Comparison of ENCODE assay signal across 4 worm cellular contexts in the genomic region with DNA sequence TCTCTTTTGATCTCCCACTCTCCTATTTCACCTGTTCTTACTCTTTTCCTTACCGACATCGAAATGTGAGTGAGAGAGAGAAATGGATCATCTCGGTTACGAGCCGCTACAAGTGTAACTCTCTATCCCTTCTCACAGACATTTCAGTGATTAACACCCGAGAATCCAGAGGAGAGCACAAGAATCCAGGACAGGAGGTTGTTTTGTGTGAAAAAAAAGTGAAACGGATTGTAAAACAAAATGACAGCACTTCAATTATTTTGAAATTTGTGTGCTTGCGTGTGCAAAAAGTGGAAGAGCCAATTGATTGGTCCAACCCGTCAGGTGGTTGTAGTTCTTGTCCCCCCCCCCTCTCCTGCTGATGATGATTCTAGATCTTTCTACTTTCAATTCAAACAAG.
A peak's percentile ranks its signal among the peaks of the same experiment; 100 is the strongest.
TF ChIP-seq lines count a peak whose summit lies in the region.

No protein-coding gene starts in this region.

TF ChIP-seq in whole organism, L1 larva, 84 proteins besides CTCF, POLR2A, EP300 and RAD21 (continued from another document):
- peak; percentile 27 for TF ChIP-seq unc-130 (tag; optimal IDR thresholded peaks at IDR 0.05; lab: Kevin White, UChicago)
- TF ChIP-seq rnt-1 (tag; optimal IDR thresholded peaks at IDR 0.05; lab: Kevin White, UChicago): peak; percentile 75
- TF ChIP-seq lin-14 (GFP tag; optimal IDR thresholded peaks at IDR 0.05; lab: Kevin White, UChicago): peak; percentile 73
- peak; percentile 19 to 74 for TF ChIP-seq lsy-2 (tag; optimal IDR thresholded peaks at IDR 0.05; lab: Kevin White, UChicago)
- no peak for TF ChIP-seq efl-3 (GFP tag; optimal IDR thresholded peaks at IDR 0.05; lab: Kevin White, UChicago)
- TF ChIP-seq mab-9 (GFP tag; IDR thresholded peaks at IDR 0.05; lab: Robert Waterston, UW): no peak
- peak; percentile 53 for TF ChIP-seq nhr-19 (GFP tag; conservative IDR thresholded peaks at IDR 0.05; lab: Robert Waterston, UW)
- TF ChIP-seq grh-1 (GFP tag; IDR thresholded peaks at IDR 0.05; lab: Robert Waterston, UW): no peak
- no peak for TF ChIP-seq sup-37 (GFP tag; optimal IDR thresholded peaks at IDR 0.05; lab: Kevin White, UChicago)
- peak; percentile 14 for TF ChIP-seq C16A3.4 (tag; optimal IDR thresholded peaks at IDR 0.05; lab: Kevin White, UChicago)

TF ChIP-seq in whole organism, L2 larva, 48 proteins besides CTCF, POLR2A, EP300 and RAD21 (continued from another document):
- TF ChIP-seq ztf-11 (tag; optimal IDR thresholded peaks at IDR 0.05; lab: Kevin White, UChicago): no peak
- no peak for TF ChIP-seq nhr-12 (tag; optimal IDR thresholded peaks at IDR 0.05; lab: Kevin White, UChicago)
- TF ChIP-seq lsy-2 (tag; optimal IDR thresholded peaks at IDR 0.05; lab: Kevin White, UChicago): peak in 1 of 2 experiments; percentile 64
- TF ChIP-seq sma-9 (GFP tag; optimal IDR thresholded peaks at IDR 0.05; lab: Kevin White, UChicago): peak; percentile 13
- no peak for TF ChIP-seq sma-9 (tag; optimal IDR thresholded peaks at IDR 0.05; lab: Kevin White, UChicago)
- no peak for TF ChIP-seq alr-1 (tag; optimal IDR thresholded peaks at IDR 0.05; lab: Kevin White, UChicago)
- TF ChIP-seq R02D3.7 (tag; optimal IDR thresholded peaks at IDR 0.05; lab: Kevin White, UChicago): no peak
- TF ChIP-seq sem-4 (tag; optimal IDR thresholded peaks at IDR 0.05; lab: Kevin White, UChicago): no peak

TF ChIP-seq in whole organism, late embryonic, 69 proteins besides CTCF, POLR2A, EP300 and RAD21 (continued from another document):
- no peak for TF ChIP-seq F13H6.1 (tag; optimal IDR thresholded peaks at IDR 0.05; lab: Kevin White, UChicago)

TF ChIP-seq in whole organism, mixed stage, embryonic, 35 proteins besides CTCF, POLR2A, EP300 and RAD21 (continued from another document):
- no peak for TF ChIP-seq mep-1 (tag; optimal IDR thresholded peaks at IDR 0.05; lab: Kevin White, UChicago)
- TF ChIP-seq nhr-76 (tag; optimal IDR thresholded peaks at IDR 0.05; lab: Kevin White, UChicago): no peak
- TF ChIP-seq M03D4.4 (tag; optimal IDR thresholded peaks at IDR 0.05; lab: Kevin White, UChicago): no peak
- TF ChIP-seq unc-120 (tag; optimal IDR thresholded peaks at IDR 0.05; lab: Kevin White, UChicago; ENCODE audit: poor library complexity, severe bottlenecking): peak; percentile 80
